Fruit fly (Drosophila melanogaster) whole organism, embryonic: ENCODE results near the gene PGAP1.
A peak's percentile ranks its signal among the peaks of the same experiment; 100 is the strongest.

Experiments used
- Ada2b ChIP-seq: fragments of 200-800 bp; sonication (Bioruptor generic); IDR thresholded peaks from 2 replicates; pipeline ENCODE4 v1.3.6; 2022; ENCODE audit warnings: missing biosample characterization, missing genetic modification characterization
- Adf1 ChIP-seq: fragments of 200-800 bp; sonication (Bioruptor generic); IDR thresholded peaks from 2 replicates; pipeline ENCODE4 v1.3.6; 2022; ENCODE audit warnings: missing biosample characterization, missing genetic modification characterization
- Blimp-1 ChIP-seq: fragments of 200-800 bp; sonication (Bioruptor generic); optimal IDR thresholded peaks from 3 replicates; lab custom pipeline; 2018; ENCODE audit warnings: missing biosample characterization, missing genetic modification characterization, mild to moderate bottlenecking, moderate library complexity, missing genetic modification reagents
- CG10431 ChIP-seq: fragments of 200-800 bp; sonication (Bioruptor generic); optimal IDR thresholded peaks from 3 replicates; lab custom pipeline; 2018; ENCODE audit warnings: missing biosample characterization, mild to moderate bottlenecking, missing genetic modification characterization
- CG10543 ChIP-seq: fragments of 200-800 bp; sonication (Bioruptor generic); optimal IDR thresholded peaks from 3 replicates; lab custom pipeline; 2017; ENCODE audit warnings: missing biosample characterization, mild to moderate bottlenecking, missing genetic modification characterization, moderate library complexity
- CG10565 ChIP-seq: fragments of 200-800 bp; sonication (Bioruptor generic); optimal IDR thresholded peaks from 3 replicates; lab custom pipeline; 2016; ENCODE audit warnings: missing biosample characterization, mild to moderate bottlenecking, missing genetic modification characterization
- CG11085 ChIP-seq: fragments of 200-800 bp; sonication (Bioruptor generic); IDR thresholded peaks from 2 replicates; pipeline ENCODE4 v1.3.6; 2022; ENCODE audit warnings: missing biosample characterization, missing genetic modification characterization
- CG12744 ChIP-seq: fragments of 200-800 bp; sonication (Bioruptor generic); optimal IDR thresholded peaks from 2 replicates; lab custom pipeline; 2016; ENCODE audit warnings: missing biosample characterization, missing genetic modification characterization
- CG12769 ChIP-seq: fragments of 200-800 bp; sonication (Bioruptor generic); optimal IDR thresholded peaks from 2 replicates; lab custom pipeline; 2019; ENCODE audit warnings: missing biosample characterization, mild to moderate bottlenecking, missing genetic modification characterization, moderate library complexity
- CG13775 ChIP-seq: fragments of 200-800 bp; sonication (Bioruptor generic); optimal IDR thresholded peaks from 3 replicates; lab custom pipeline; 2017; ENCODE audit warnings: missing biosample characterization, mild to moderate bottlenecking, missing genetic modification characterization
- CG14667 ChIP-seq: fragments of 200-800 bp; sonication (Bioruptor generic); IDR thresholded peaks from 2 replicates; pipeline ENCODE4 v1.3.6; 2022; ENCODE audit warnings: missing biosample characterization, missing genetic modification characterization
- CG17612 ChIP-seq: fragments of 200-800 bp; sonication (Bioruptor generic); IDR thresholded peaks from 2 replicates; pipeline ENCODE4 v1.3.6; 2022; ENCODE audit warnings: missing biosample characterization, missing genetic modification characterization
- CG2199 ChIP-seq: fragments of 200-800 bp; sonication (Bioruptor generic); IDR thresholded peaks from 3 replicates; pipeline ENCODE4 v1.3.6; 2022; ENCODE audit warnings: missing biosample characterization, missing genetic modification characterization
- CG2678 ChIP-seq: fragments of 200-800 bp; sonication (Bioruptor generic); optimal IDR thresholded peaks from 3 replicates; lab custom pipeline; 2019; ENCODE audit warnings: missing biosample characterization, mild to moderate bottlenecking, missing genetic modification characterization, moderate library complexity
- CG2712 ChIP-seq: fragments of 200-800 bp; optimal IDR thresholded peaks from 3 replicates; lab custom pipeline; 2019; ENCODE audit warnings: missing biosample characterization, mild to moderate bottlenecking, missing genetic modification characterization, moderate library complexity
- CG30020 ChIP-seq: fragments of 200-800 bp; optimal IDR thresholded peaks from 2 replicates; lab custom pipeline; 2019; ENCODE audit warnings: missing biosample characterization, mild to moderate bottlenecking, missing genetic modification characterization, moderate library complexity
- CG31388 ChIP-seq: fragments of 200-800 bp; sonication (Bioruptor generic); optimal IDR thresholded peaks from 2 replicates; lab custom pipeline; 2016; ENCODE audit warnings: missing biosample characterization, missing genetic modification characterization
- CG31441 ChIP-seq: fragments of 200-800 bp; sonication (Bioruptor generic); IDR thresholded peaks from 2 replicates; pipeline ENCODE4 v1.3.6; 2022; ENCODE audit warnings: missing biosample characterization, missing genetic modification characterization
- CG32767 ChIP-seq: fragments of 200-800 bp; sonication (Bioruptor generic); IDR thresholded peaks from 2 replicates; pipeline ENCODE4 v1.3.6; 2022; ENCODE audit warnings: missing biosample characterization, missing genetic modification characterization
- CG33213 ChIP-seq: fragments of 200-800 bp; sonication (Bioruptor generic); optimal IDR thresholded peaks from 3 replicates; lab custom pipeline; 2016; ENCODE audit warnings: missing biosample characterization, missing genetic modification characterization
- CG4424 ChIP-seq: fragments of 200-800 bp; sonication (Bioruptor generic); optimal IDR thresholded peaks from 3 replicates; lab custom pipeline; 2016; ENCODE audit warnings: missing biosample characterization, missing genetic modification characterization
- CG4854 ChIP-seq: fragments of 200-800 bp; sonication (Bioruptor generic); optimal IDR thresholded peaks from 2 replicates; lab custom pipeline; 2016; ENCODE audit warnings: missing biosample characterization, missing genetic modification characterization, inconsistent platforms
- CG8765 ChIP-seq: fragments of 200-800 bp; sonication (Bioruptor generic); IDR thresholded peaks from 2 replicates; pipeline ENCODE4 v1.3.6; 2022; ENCODE audit warnings: missing biosample characterization, missing genetic modification characterization
- CHES-1-like ChIP-seq: fragments of 200-800 bp; sonication (Bioruptor generic); optimal IDR thresholded peaks from 2 replicates; lab custom pipeline; 2016; ENCODE audit warnings: missing biosample characterization, missing genetic modification characterization
- Eip74EF ChIP-seq, 2 experiments: fragments of 200-800 bp in 1 of 2; fragments of >200 bp in 1 of 2; sonication (Bioruptor generic) in 1 of 2; optimal IDR thresholded peaks; 2 replicates each; lab custom pipeline; 2017 to 2019; ENCODE audit warnings: missing biosample characterization in 2 of 2, missing genetic modification characterization in 2 of 2, mild to moderate bottlenecking in 1 of 2, moderate library complexity in 1 of 2
- HHEX ChIP-seq: fragments of 200-800 bp; sonication (Bioruptor generic); optimal IDR thresholded peaks from 3 replicates; lab custom pipeline; 2017; ENCODE audit warnings: missing biosample characterization, mild to moderate bottlenecking, missing genetic modification characterization, missing genetic modification reagents
- Lim3 ChIP-seq: fragments of 200-800 bp; sonication (Bioruptor generic); IDR thresholded peaks from 2 replicates; pipeline ENCODE4 v1.3.6; 2022; ENCODE audit warnings: missing biosample characterization, missing genetic modification characterization
- Max ChIP-seq: fragments of 200-800 bp; sonication (Bioruptor generic); optimal IDR thresholded peaks from 2 replicates; lab custom pipeline; 2016; ENCODE audit warnings: missing biosample characterization, mild to moderate bottlenecking, missing genetic modification characterization
- Meics ChIP-seq: fragments of 200-800 bp; sonication (Bioruptor generic); optimal IDR thresholded peaks from 2 replicates; lab custom pipeline; 2017; ENCODE audit warnings: missing biosample characterization, mild to moderate bottlenecking, missing genetic modification characterization
- Myb ChIP-seq: fragments of 200-800 bp; sonication (Bioruptor generic); optimal IDR thresholded peaks from 2 replicates; lab custom pipeline; 2016; ENCODE audit warnings: missing biosample characterization, missing genetic modification characterization
- NC2α ChIP-seq: fragments of 200-800 bp; sonication (Bioruptor generic); optimal IDR thresholded peaks from 2 replicates; lab custom pipeline; 2016; ENCODE audit warnings: missing biosample characterization, missing genetic modification characterization
- Rx ChIP-seq: fragments of 200-800 bp; sonication (Bioruptor generic); IDR thresholded peaks from 2 replicates; pipeline ENCODE4 v1.3.6; 2022; ENCODE audit warnings: missing biosample characterization, missing genetic modification characterization
- Sry-δ ChIP-seq: fragments of 200-800 bp; sonication (Bioruptor generic); optimal IDR thresholded peaks from 2 replicates; lab custom pipeline; 2016; ENCODE audit warnings: missing biosample characterization, missing genetic modification characterization
- chm ChIP-seq: fragments of 200-800 bp; sonication (Bioruptor generic); IDR thresholded peaks from 2 replicates; pipeline ENCODE4 v1.3.6; 2022; ENCODE audit warnings: missing biosample characterization, missing genetic modification characterization
- emc ChIP-seq: fragments of 200-800 bp; sonication (Bioruptor generic); optimal IDR thresholded peaks from 2 replicates; lab custom pipeline; 2016; ENCODE audit warnings: missing biosample characterization, missing genetic modification characterization
- esg ChIP-seq: fragments of 200-800 bp; sonication (Bioruptor generic); conservative IDR thresholded peaks from 2 replicates; pipeline ENCODE4 v1.3.6; 2022; ENCODE audit warnings: missing biosample characterization, missing genetic modification characterization
- eve ChIP-seq, 2 experiments: fragments of >200 bp; optimal IDR thresholded peaks; 2 replicates each; lab custom pipeline; 2017; ENCODE audit warnings: missing biosample characterization in 2 of 2, missing genetic modification characterization in 2 of 2
- gfzf ChIP-seq: fragments of 200-800 bp; sonication (Bioruptor generic); optimal IDR thresholded peaks from 2 replicates; lab custom pipeline; 2016; ENCODE audit warnings: missing biosample characterization, mild to moderate bottlenecking, missing genetic modification characterization, moderate library complexity
- gsb-n ChIP-seq: fragments of 200-800 bp; sonication (Bioruptor generic); optimal IDR thresholded peaks from 3 replicates; lab custom pipeline; 2018; ENCODE audit warnings: missing biosample characterization, mild to moderate bottlenecking, missing genetic modification characterization
- hbn ChIP-seq: fragments of 200-800 bp; sonication (Bioruptor generic); IDR thresholded peaks from 2 replicates; pipeline ENCODE4 v1.3.6; 2022; ENCODE audit warnings: missing biosample characterization, missing genetic modification characterization; ENCODE audit not compliant: partially characterized antibody
- kah ChIP-seq: fragments of 200-800 bp; sonication (Bioruptor generic); optimal IDR thresholded peaks from 2 replicates; lab custom pipeline; 2018; ENCODE audit warnings: missing biosample characterization, mild to moderate bottlenecking, missing genetic modification characterization
- kay ChIP-seq: fragments of 200-800 bp; sonication (Bioruptor generic); optimal IDR thresholded peaks from 2 replicates; lab custom pipeline; 2016; ENCODE audit warnings: missing biosample characterization, missing genetic modification characterization
- lab ChIP-seq: fragments of 200-800 bp; sonication (Bioruptor generic); optimal IDR thresholded peaks from 3 replicates; lab custom pipeline; 2017; ENCODE audit warnings: missing biosample characterization, missing genetic modification characterization, mild to moderate bottlenecking, moderate library complexity, missing genetic modification reagents
- onecut ChIP-seq: fragments of 200-800 bp; sonication (Bioruptor generic); IDR thresholded peaks from 2 replicates; pipeline ENCODE4 v1.3.6; 2022; ENCODE audit warnings: missing biosample characterization, missing genetic modification characterization
- org-1 ChIP-seq: fragments of 200-800 bp; sonication (Bioruptor generic); optimal IDR thresholded peaks from 2 replicates; lab custom pipeline; 2017; ENCODE audit warnings: missing biosample characterization, missing genetic modification characterization
- pnt ChIP-seq: fragments of 200-800 bp; sonication (Bioruptor generic); optimal IDR thresholded peaks from 3 replicates; lab custom pipeline; 2016; ENCODE audit warnings: missing biosample characterization, missing genetic modification characterization
- sima ChIP-seq: fragments of 200-800 bp; sonication (Bioruptor generic); optimal IDR thresholded peaks from 2 replicates; lab custom pipeline; 2016; ENCODE audit warnings: missing biosample characterization, missing genetic modification characterization
- sqz ChIP-seq: fragments of 200-800 bp; sonication (Bioruptor generic); optimal IDR thresholded peaks from 3 replicates; lab custom pipeline; 2018; ENCODE audit warnings: missing biosample characterization, mild to moderate bottlenecking, missing genetic modification characterization
- stc ChIP-seq: fragments of 200-800 bp; sonication (Bioruptor generic); IDR thresholded peaks from 2 replicates; pipeline ENCODE4 v1.3.6; 2022; ENCODE audit warnings: missing biosample characterization, missing genetic modification characterization
- sug ChIP-seq: fragments of 200-800 bp; optimal IDR thresholded peaks from 2 replicates; lab custom pipeline; 2019; ENCODE audit warnings: missing biosample characterization, mild to moderate bottlenecking, missing genetic modification characterization, moderate library complexity
- tup ChIP-seq: fragments of 200-800 bp; sonication (Bioruptor generic); optimal IDR thresholded peaks from 2 replicates; lab custom pipeline; 2016; ENCODE audit warnings: missing biosample characterization, mild to moderate bottlenecking, missing genetic modification characterization, moderate library complexity
- z ChIP-seq: fragments of 200-800 bp; sonication (Bioruptor generic); IDR thresholded peaks from 3 replicates; pipeline ENCODE4 v1.3.6; 2022; ENCODE audit warnings: missing biosample characterization, missing genetic modification characterization

Gene PGAP1

DNA sequence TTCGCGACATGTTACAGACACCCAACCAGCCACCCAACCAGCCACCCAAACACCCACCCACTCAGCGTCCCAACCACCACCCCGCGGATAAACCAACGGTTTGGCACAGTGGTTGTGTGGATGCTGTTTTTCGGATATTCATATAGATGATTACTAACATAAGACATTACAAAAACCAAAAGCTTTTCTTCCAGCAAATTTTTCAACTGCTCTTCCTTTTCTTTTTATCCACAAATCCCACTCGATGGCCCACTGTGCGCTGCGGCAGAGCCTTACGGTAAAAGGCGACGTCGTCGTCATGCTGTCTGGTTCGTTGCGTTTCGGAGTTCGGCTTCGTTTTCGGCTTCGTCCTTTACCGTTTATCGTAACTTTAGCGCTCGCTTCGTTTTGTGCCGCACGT, 50.7 kb downstream of the PGAP1 start (continued):
- TF ChIP-seq sqz (GFP tag; lab: Kevin White, UChicago) = no peak
- no peak for TF ChIP-seq hbn (GFP tag; lab: Robert Waterston, UW)
- TF ChIP-seq Meics (GFP tag; lab: Kevin White, UChicago) = peak; percentile 64
- TF ChIP-seq pnt (GFP tag; lab: Kevin White, UChicago) = peak; percentile 41
- no peak for TF ChIP-seq z (GFP tag; lab: Robert Waterston, UW)
- no peak for TF ChIP-seq CG10543 (GFP tag; lab: Kevin White, UChicago)
- peak; percentile 53; the same call in 1 of the 2 replicates for TF ChIP-seq Ada2b (GFP tag; lab: Robert Waterston, UW)
- no peak for TF ChIP-seq CG13775 (GFP tag; lab: Kevin White, UChicago)
- no peak for TF ChIP-seq CG10565 (GFP tag; lab: Kevin White, UChicago)
- peak; percentile 64 for TF ChIP-seq onecut
- no peak for TF ChIP-seq Sry-δ (GFP tag; lab: Kevin White, UChicago)
- TF ChIP-seq Blimp-1 = no peak
- peak; percentile 60 for TF ChIP-seq CG8765
- TF ChIP-seq CG12744 (GFP tag; lab: Kevin White, UChicago) = no peak
- 0 out of 3 replicates have a peak, but pooled peaks have one; percentile 24 for TF ChIP-seq CG2199 (GFP tag; lab: Robert Waterston, UW)
- no peak for TF ChIP-seq CG30020 (tag; lab: Kevin White, UChicago)
- no peak for TF ChIP-seq sima (GFP tag; lab: Kevin White, UChicago)
- no peak for TF ChIP-seq eve (GFP tag; optimal IDR thresholded peaks at IDR 0.05; lab: Kevin White, UChicago)
- TF ChIP-seq kah (GFP tag; lab: Kevin White, UChicago) = no peak
- TF ChIP-seq tup = peak; percentile 9
- peak; percentile 53 for TF ChIP-seq CG14667
- peak; percentile 25 for TF ChIP-seq CHES-1-like
- TF ChIP-seq Max (GFP tag; lab: Kevin White, UChicago) = peak; percentile 33
- peak; percentile 85 for TF ChIP-seq lab (GFP tag; lab: Kevin White, UChicago)
- TF ChIP-seq CG17612 (GFP tag; lab: Robert Waterston, UW) = no peak
- peak; percentile 64; the same call in 1 of the 2 replicates for TF ChIP-seq esg
- TF ChIP-seq CG31441 (GFP tag; lab: Robert Waterston, UW) = no peak
- peak; percentile 69 for TF ChIP-seq chm (GFP tag; lab: Robert Waterston, UW)
- no peak for TF ChIP-seq Lim3 (GFP tag; lab: Robert Waterston, UW)
- no peak for TF ChIP-seq Eip74EF (GFP tag; optimal IDR thresholded peaks at IDR 0.05; lab: Kevin White, UChicago)
- TF ChIP-seq gfzf (GFP tag; lab: Kevin White, UChicago) = no peak
- TF ChIP-seq org-1 (GFP tag; lab: Kevin White, UChicago) = peak; percentile 50
- TF ChIP-seq Adf1 (GFP tag; lab: Robert Waterston, UW) = peak; percentile 88
- TF ChIP-seq sug (tag; lab: Kevin White, UChicago) = peak; percentile 43
- TF ChIP-seq Myb (GFP tag; lab: Kevin White, UChicago) = peak; percentile 27
- TF ChIP-seq emc (GFP tag; lab: Kevin White, UChicago) = no peak
- no peak for TF ChIP-seq gsb-n (tag; lab: Kevin White, UChicago)
- peak; percentile 25 for TF ChIP-seq HHEX (GFP tag; lab: Kevin White, UChicago)
- no peak for TF ChIP-seq CG4854 (GFP tag; lab: Kevin White, UChicago)
- peak; percentile 52 for TF ChIP-seq CG11085 (GFP tag; lab: Robert Waterston, UW)
- no peak for TF ChIP-seq kay (GFP tag; lab: Kevin White, UChicago)
- TF ChIP-seq CG32767 (GFP tag; lab: Robert Waterston, UW) = no peak
- no peak; the same call in 1 of the 2 replicates for TF ChIP-seq stc (GFP tag; lab: Robert Waterston, UW)
- peak; percentile 72 for TF ChIP-seq CG2678
- no peak for TF ChIP-seq CG12769
- TF ChIP-seq CG10431 = no peak
- TF ChIP-seq NC2α = no peak
- TF ChIP-seq CG4424 (GFP tag; lab: Kevin White, UChicago) = peak; percentile 27
- no peak for TF ChIP-seq CG33213 (GFP tag; lab: Kevin White, UChicago)
- no peak for TF ChIP-seq CG31388 (GFP tag; lab: Kevin White, UChicago)
- TF ChIP-seq CG2712 (tag; lab: Kevin White, UChicago) = peak; percentile 51
- TF ChIP-seq Rx (GFP tag; lab: Robert Waterston, UW) = peak; percentile 54; the same call in 1 of the 2 replicates
